Fruit fly (Drosophila melanogaster) whole organism, pupa: ENCODE results near the gene FipoQ.
A peak's percentile ranks its signal among the peaks of the same experiment; 100 is the strongest.

Experiments
- CG10348 ChIP-seq: fragments of 200-800 bp; sonication (Bioruptor generic); IDR thresholded peaks from 2 replicates; pipeline ENCODE4 v1.3.6; 2022; ENCODE audit warnings: missing biosample characterization, missing genetic modification characterization
- CG12605 ChIP-seq: fragments of 200-800 bp; sonication (Bioruptor generic); IDR thresholded peaks from 2 replicates; pipeline ENCODE4 v1.3.6; 2022; ENCODE audit warnings: missing biosample characterization, missing genetic modification characterization
- CG13204 ChIP-seq: fragments of 200-800 bp; sonication (Bioruptor generic); optimal IDR thresholded peaks from 2 replicates; lab custom pipeline; 2018; ENCODE audit warnings: missing biosample characterization, mild to moderate bottlenecking, missing genetic modification characterization, moderate library complexity
- CG15710 ChIP-seq: fragments of 200-800 bp; sonication (Bioruptor generic); optimal IDR thresholded peaks from 2 replicates; lab custom pipeline; 2018; ENCODE audit warnings: missing biosample characterization, mild to moderate bottlenecking, missing genetic modification characterization, moderate library complexity
- CG32121 ChIP-seq: fragments of 200-800 bp; sonication (Bioruptor generic); IDR thresholded peaks from 2 replicates; pipeline ENCODE4 v1.3.6; 2022; ENCODE audit warnings: missing biosample characterization, missing genetic modification characterization
- CG34367 ChIP-seq: fragments of 200-800 bp; sonication (Bioruptor generic); optimal IDR thresholded peaks from 2 replicates; lab custom pipeline; 2018; ENCODE audit warnings: missing biosample characterization, mild to moderate bottlenecking, missing genetic modification characterization
- CG4496 ChIP-seq: fragments of 200-800 bp; sonication (Bioruptor generic); IDR thresholded peaks from 3 replicates; pipeline ENCODE4 v1.3.6; 2022; ENCODE audit warnings: missing biosample characterization, missing genetic modification characterization
- CG9948 ChIP-seq: fragments of 200-800 bp; sonication (Bioruptor generic); optimal IDR thresholded peaks from 2 replicates; lab custom pipeline; 2018; ENCODE audit warnings: missing biosample characterization, mild to moderate bottlenecking, missing genetic modification characterization, moderate library complexity
- EcR ChIP-seq: fragments of 200-800 bp; sonication (Bioruptor generic); optimal IDR thresholded peaks from 3 replicates; lab custom pipeline; 2019; ENCODE audit warnings: missing biosample characterization, missing genetic modification characterization, mild to moderate bottlenecking, moderate library complexity, missing genetic modification reagents
- Pif1A ChIP-seq: fragments of 200-800 bp; sonication (Bioruptor generic); optimal IDR thresholded peaks from 3 replicates; lab custom pipeline; 2016; ENCODE audit warnings: missing biosample characterization, missing genetic modification characterization
- Snoo ChIP-seq: fragments of 200-800 bp; sonication (Bioruptor generic); optimal IDR thresholded peaks from 3 replicates; lab custom pipeline; 2017; ENCODE audit warnings: missing biosample characterization, mild to moderate bottlenecking, missing genetic modification characterization, inconsistent platforms
- fd96Ca ChIP-seq: fragments of 200-800 bp; sonication (Bioruptor generic); IDR thresholded peaks from 3 replicates; pipeline ENCODE4 v1.3.6; 2022; ENCODE audit warnings: missing biosample characterization, missing genetic modification characterization
- gl ChIP-seq: fragments of 200-800 bp; sonication (Bioruptor generic); optimal IDR thresholded peaks from 2 replicates; lab custom pipeline; 2018; ENCODE audit warnings: missing biosample characterization, mild to moderate bottlenecking, missing genetic modification characterization

dm6 chr3R:29450333-29450732 is 44.2 kb upstream of the FipoQ start:
- TF ChIP-seq CG32121 (GFP tag; lab: Robert Waterston, UW) (no peak), CG4496 (GFP tag; lab: Robert Waterston, UW) (peak; percentile 51; the same call in 2 of the 3 replicates), CG34367 (tag; lab: Kevin White, UChicago) (no peak), Snoo (tag; lab: Kevin White, UChicago) (no peak), fd96Ca (GFP tag; lab: Robert Waterston, UW) (peak; percentile 65; the same call in 2 of the 3 replicates), CG10348 (GFP tag; lab: Robert Waterston, UW) (no peak), EcR (GFP tag; lab: Kevin White, UChicago) (no peak), gl (no peak), CG15710 (tag; lab: Kevin White, UChicago) (no peak), Pif1A (GFP tag; lab: Kevin White, UChicago) (peak; percentile 36), CG13204 (no peak), CG9948 (tag; lab: Kevin White, UChicago) (peak; percentile 26), CG12605 (GFP tag; lab: Robert Waterston, UW) (no peak)
